Worm (Caenorhabditis elegans) whole organism, midembryonic: ENCODE data around the gene hosl-1.

Experiments used
- T22C8.4 ChIP-seq: fragments of 200-800 bp; sonication (Bioruptor generic); IDR thresholded peaks from 2 replicates; pipeline ENCODE4 v1.3.6; 2022; ENCODE audit warnings: missing genetic modification characterization, missing compliant biosample characterization
- cog-1 ChIP-seq: sonication (generic microtip); optimal IDR thresholded peaks from 2 replicates; lab custom pipeline; 2016; ENCODE audit warnings: missing genetic modification characterization, missing compliant biosample characterization
- flt-1 ChIP-seq: fragments of 200-800 bp; sonication (Bioruptor generic); IDR thresholded peaks from 2 replicates; pipeline ENCODE4 v1.3.6; 2022; ENCODE audit warnings: missing genetic modification characterization, missing compliant biosample characterization
- klf-2 ChIP-seq: fragments of 200-800 bp; sonication (Bioruptor generic); conservative IDR thresholded peaks from 2 replicates; pipeline ENCODE4 v1.3.6; 2022; ENCODE audit warnings: missing genetic modification reagents, missing genetic modification characterization, missing compliant biosample characterization
- med-1 ChIP-seq: sonication (generic microtip); optimal IDR thresholded peaks from 2 replicates; lab custom pipeline; 2017; ENCODE audit warnings: missing genetic modification characterization, mild to moderate bottlenecking, missing compliant biosample characterization, antibody characterized with exemption, missing genetic modification reagents; ENCODE audit not compliant: insufficient read depth
- ref-1 ChIP-seq: fragments of 200-800 bp; sonication (Bioruptor generic); conservative IDR thresholded peaks from 2 replicates; pipeline ENCODE4 v1.3.6; 2022; ENCODE audit warnings: missing genetic modification reagents, missing genetic modification characterization, missing compliant biosample characterization
- tab-1 ChIP-seq: fragments of 200-800 bp; sonication (Bioruptor generic); IDR thresholded peaks from 2 replicates; pipeline ENCODE4 v1.3.6; 2022; ENCODE audit warnings: missing genetic modification characterization, missing compliant biosample characterization
- ztf-23 ChIP-seq: fragments of 200-800 bp; sonication (Bioruptor generic); IDR thresholded peaks from 2 replicates; pipeline ENCODE4 v1.3.6; 2022; ENCODE audit warnings: missing genetic modification reagents, missing genetic modification characterization, missing compliant biosample characterization
- ztf-29 ChIP-seq: fragments of 200-800 bp; sonication (Bioruptor generic); IDR thresholded peaks from 2 replicates; pipeline ENCODE4 v1.3.6; 2022; ENCODE audit warnings: missing genetic modification reagents, missing genetic modification characterization, missing compliant biosample characterization

The hosl-1 gene

ce11 chrX:4636821-4637220 is at the start of gene hosl-1:
Gene hosl-1 (plus strand): TSS chrX:4637121.
- TF ChIP-seq flt-1 (GFP tag; lab: Robert Waterston, UW) (no peak), med-1 (GFP tag; lab: Kevin White, UChicago) (no peak), T22C8.4 (no peak), klf-2 (GFP tag; lab: Robert Waterston, UW) (no peak), ztf-29 (GFP tag; lab: Robert Waterston, UW) (no peak), tab-1 (GFP tag; lab: Robert Waterston, UW) (no peak), ref-1 (GFP tag; lab: Robert Waterston, UW) (no peak), ztf-23 (GFP tag; lab: Robert Waterston, UW) (no peak), cog-1 (tag; lab: Kevin White, UChicago) (no peak)

- TF ChIP-seq T22C8.4: no peak
- TF ChIP-seq med-1 (GFP tag; lab: Kevin White, UChicago): no peak
- TF ChIP-seq ztf-23 (GFP tag; lab: Robert Waterston, UW): no peak
- no peak for TF ChIP-seq tab-1 (GFP tag; lab: Robert Waterston, UW)
- no peak for TF ChIP-seq klf-2 (GFP tag; lab: Robert Waterston, UW)
- TF ChIP-seq cog-1 (tag; lab: Kevin White, UChicago): no peak
- TF ChIP-seq ztf-29 (GFP tag; lab: Robert Waterston, UW): no peak
- TF ChIP-seq ref-1 (GFP tag; lab: Robert Waterston, UW): no peak
- TF ChIP-seq flt-1 (GFP tag; lab: Robert Waterston, UW): no peak
Measured at ce11 chrX:4587934-4588333, 49.0 kb upstream of the hosl-1 start.

- TF ChIP-seq klf-2 (GFP tag; lab: Robert Waterston, UW): no peak
- no peak for TF ChIP-seq ztf-23 (GFP tag; lab: Robert Waterston, UW)
- no peak for TF ChIP-seq cog-1 (tag; lab: Kevin White, UChicago)
- no peak for TF ChIP-seq ref-1 (GFP tag; lab: Robert Waterston, UW)
- no peak for TF ChIP-seq flt-1 (GFP tag; lab: Robert Waterston, UW)
- TF ChIP-seq med-1 (GFP tag; lab: Kevin White, UChicago): no peak
- TF ChIP-seq ztf-29 (GFP tag; lab: Robert Waterston, UW): no peak
- TF ChIP-seq tab-1 (GFP tag; lab: Robert Waterston, UW): no peak
- no peak for TF ChIP-seq T22C8.4
Measured at ce11 chrX:4588462-4588861, 48.5 kb upstream of the hosl-1 start, which contains the start of gene lnp-1. Gene lnp-1 (plus strand): TSS chrX:4588762.

ce11 chrX:4592250-4592649 is 44.7 kb upstream of the hosl-1 start, which contains the start of gene flp-12:
Gene flp-12 (minus strand): TSS chrX:4592350.
- TF ChIP-seq T22C8.4 (no peak), klf-2 (GFP tag; lab: Robert Waterston, UW) (no peak), tab-1 (GFP tag; lab: Robert Waterston, UW) (no peak), med-1 (GFP tag; lab: Kevin White, UChicago) (no peak), cog-1 (tag; lab: Kevin White, UChicago) (no peak), flt-1 (GFP tag; lab: Robert Waterston, UW) (no peak), ztf-29 (GFP tag; lab: Robert Waterston, UW) (no peak), ztf-23 (GFP tag; lab: Robert Waterston, UW) (no peak)

ce11 chrX:4597419-4597818 is 39.5 kb upstream of the hosl-1 start:
- TF ChIP-seq ztf-23 (GFP tag; lab: Robert Waterston, UW): no peak
- TF ChIP-seq med-1 (GFP tag; lab: Kevin White, UChicago): no peak
- TF ChIP-seq flt-1 (GFP tag; lab: Robert Waterston, UW): no peak
- TF ChIP-seq ref-1 (GFP tag; lab: Robert Waterston, UW): no peak
- no peak for TF ChIP-seq cog-1 (tag; lab: Kevin White, UChicago)
- TF ChIP-seq ztf-29 (GFP tag; lab: Robert Waterston, UW): no peak
- no peak for TF ChIP-seq klf-2 (GFP tag; lab: Robert Waterston, UW)
- TF ChIP-seq tab-1 (GFP tag; lab: Robert Waterston, UW): no peak
- no peak for TF ChIP-seq T22C8.4

ce11 chrX:4599526-4599925 is 37.4 kb upstream of the hosl-1 start:
- TF ChIP-seq cog-1 (tag; lab: Kevin White, UChicago): no peak
- TF ChIP-seq med-1 (GFP tag; lab: Kevin White, UChicago): no peak
- no peak for TF ChIP-seq tab-1 (GFP tag; lab: Robert Waterston, UW)

- TF ChIP-seq ztf-23 (GFP tag; lab: Robert Waterston, UW) (no peak), ref-1 (GFP tag; lab: Robert Waterston, UW) (no peak), tab-1 (GFP tag; lab: Robert Waterston, UW) (no peak), flt-1 (GFP tag; lab: Robert Waterston, UW) (no peak), cog-1 (tag; lab: Kevin White, UChicago) (no peak), ztf-29 (GFP tag; lab: Robert Waterston, UW) (no peak)
Measured at ce11 chrX:4600987-4601386, 35.9 kb upstream of the hosl-1 start.

ce11 chrX:4604185-4604584 is 32.7 kb upstream of the hosl-1 start:
- TF ChIP-seq ref-1 (GFP tag; lab: Robert Waterston, UW) (no peak), cog-1 (tag; lab: Kevin White, UChicago) (no peak), ztf-23 (GFP tag; lab: Robert Waterston, UW) (no peak), T22C8.4 (no peak), med-1 (GFP tag; lab: Kevin White, UChicago) (no peak), ztf-29 (GFP tag; lab: Robert Waterston, UW) (no peak)

- TF ChIP-seq med-1 (GFP tag; lab: Kevin White, UChicago): no peak
- TF ChIP-seq ztf-23 (GFP tag; lab: Robert Waterston, UW): no peak
- no peak for TF ChIP-seq T22C8.4
- TF ChIP-seq tab-1 (GFP tag; lab: Robert Waterston, UW): no peak
- no peak for TF ChIP-seq ref-1 (GFP tag; lab: Robert Waterston, UW)
- TF ChIP-seq ztf-29 (GFP tag; lab: Robert Waterston, UW): no peak
- no peak for TF ChIP-seq cog-1 (tag; lab: Kevin White, UChicago)
- TF ChIP-seq klf-2 (GFP tag; lab: Robert Waterston, UW): no peak
- TF ChIP-seq flt-1 (GFP tag; lab: Robert Waterston, UW): no peak
Measured at ce11 chrX:4605828-4606227, 31.1 kb upstream of the hosl-1 start, which contains the start of gene spat-3. Gene spat-3 (minus strand): TSS chrX:4605928.
